Worm (Caenorhabditis elegans) whole organism, L4 larva: ENCODE measurements around the gene C10C6.7.

ENCODE experiments used
- lin-38 ChIP-seq: fragments of 200-800 bp; sonication (Bioruptor generic); IDR thresholded peaks from 2 replicates; pipeline ENCODE4 v1.3.6; 2022; ENCODE audit warnings: missing genetic modification reagents, missing genetic modification characterization, missing compliant biosample characterization
- lsy-2 ChIP-seq, 2 experiments: fragments of 150-350 bp in 1 of 2; sonication (generic microtip) in 1 of 2; optimal IDR thresholded peaks; 2 replicates each; lab custom pipeline; 2014 to 2017; ENCODE audit warnings: missing biosample characterization in 2 of 2, missing genetic modification characterization in 2 of 2
- tra-1 ChIP-seq: fragments of 200-800 bp; sonication (Bioruptor generic); IDR thresholded peaks from 2 replicates; pipeline ENCODE4 v1.3.6; 2022; ENCODE audit warnings: missing genetic modification reagents, missing genetic modification characterization, missing compliant biosample characterization

ce11 chrIV:11459684-11460083, 7.6 kb downstream of the C10C6.7 start, which contains the start of gene npr-3:
- no peak for TF ChIP-seq tra-1 (GFP tag; lab: Robert Waterston, UW)
- no peak for TF ChIP-seq lsy-2 (tag; optimal IDR thresholded peaks at IDR 0.05; lab: Kevin White, UChicago)
- TF ChIP-seq lin-38 (GFP tag; lab: Robert Waterston, UW) = no peak
